Fruit fly (Drosophila melanogaster) whole organism, embryonic: ENCODE measurements around the gene CG1494.

Experiments used
- Atf6 ChIP-seq: fragments of 200-800 bp; sonication (Bioruptor generic); IDR thresholded peaks from 2 replicates; pipeline ENCODE4 v1.3.6; 2022; ENCODE audit warnings: missing biosample characterization, missing genetic modification characterization
- B-H2 ChIP-seq: fragments of 200-800 bp; sonication (Bioruptor generic); optimal IDR thresholded peaks from 2 replicates; lab custom pipeline; 2018; ENCODE audit warnings: missing biosample characterization, mild to moderate bottlenecking, missing genetic modification characterization
- Bteb2 ChIP-seq: fragments of 200-800 bp; sonication (Bioruptor generic); optimal IDR thresholded peaks from 2 replicates; lab custom pipeline; 2016; ENCODE audit warnings: missing biosample characterization, missing genetic modification characterization
- CG10147 ChIP-seq: fragments of 200-800 bp; sonication (Bioruptor generic); optimal IDR thresholded peaks from 2 replicates; lab custom pipeline; 2019; ENCODE audit warnings: missing biosample characterization, mild to moderate bottlenecking, missing genetic modification characterization, moderate library complexity
- CG10565 ChIP-seq: fragments of 200-800 bp; sonication (Bioruptor generic); optimal IDR thresholded peaks from 3 replicates; lab custom pipeline; 2016; ENCODE audit warnings: missing biosample characterization, mild to moderate bottlenecking, missing genetic modification characterization
- CG13296 ChIP-seq: fragments of 200-800 bp; sonication (Bioruptor generic); optimal IDR thresholded peaks from 3 replicates; lab custom pipeline; 2018; ENCODE audit warnings: missing biosample characterization, mild to moderate bottlenecking, missing genetic modification characterization
- CG13894 ChIP-seq: fragments of 200-800 bp; sonication (Bioruptor generic); optimal IDR thresholded peaks from 3 replicates; lab custom pipeline; 2018; ENCODE audit warnings: missing biosample characterization, mild to moderate bottlenecking, missing genetic modification characterization, moderate library complexity
- CG15073 ChIP-seq: fragments of 200-800 bp; sonication (Bioruptor generic); optimal IDR thresholded peaks from 2 replicates; lab custom pipeline; 2016; ENCODE audit warnings: missing biosample characterization, missing genetic modification characterization
- CG15479 ChIP-seq: fragments of 200-800 bp; sonication (Bioruptor generic); optimal IDR thresholded peaks from 3 replicates; lab custom pipeline; 2019; ENCODE audit warnings: missing biosample characterization, mild to moderate bottlenecking, missing genetic modification characterization, moderate library complexity
- CG17328 ChIP-seq: fragments of 200-800 bp; sonication (Bioruptor generic); IDR thresholded peaks from 2 replicates; pipeline ENCODE4 v1.3.6; 2022; ENCODE audit warnings: missing biosample characterization, missing genetic modification characterization
- CG18262 ChIP-seq: fragments of 200-800 bp; optimal IDR thresholded peaks from 3 replicates; lab custom pipeline; 2019; ENCODE audit warnings: missing biosample characterization, mild to moderate bottlenecking, missing genetic modification characterization, moderate library complexity
- CG6854 ChIP-seq: fragments of 200-800 bp; sonication (Bioruptor generic); optimal IDR thresholded peaks from 3 replicates; lab custom pipeline; 2017; ENCODE audit warnings: missing biosample characterization, mild to moderate bottlenecking, missing genetic modification characterization
- CG7963 ChIP-seq: fragments of 200-800 bp; sonication (Bioruptor generic); IDR thresholded peaks from 3 replicates; pipeline ENCODE4 v1.3.6; 2022; ENCODE audit warnings: missing biosample characterization, missing genetic modification characterization; ENCODE audit not compliant: partially characterized antibody
- CG9932 ChIP-seq: fragments of 200-800 bp; sonication (Bioruptor generic); IDR thresholded peaks from 2 replicates; pipeline ENCODE4 v1.3.6; 2022; ENCODE audit warnings: missing biosample characterization, missing genetic modification characterization
- CHES-1-like ChIP-seq: fragments of 200-800 bp; sonication (Bioruptor generic); optimal IDR thresholded peaks from 2 replicates; lab custom pipeline; 2016; ENCODE audit warnings: missing biosample characterization, missing genetic modification characterization
- CTCF ChIP-seq: fragments of 200-800 bp; sonication (Bioruptor generic); optimal IDR thresholded peaks from 2 replicates; lab custom pipeline; 2017; ENCODE audit warnings: missing biosample characterization, mild to moderate bottlenecking, missing genetic modification characterization, moderate library complexity
- Chrac-16 ChIP-seq: fragments of 200-800 bp; sonication (Bioruptor generic); optimal IDR thresholded peaks from 3 replicates; lab custom pipeline; 2016; ENCODE audit warnings: missing biosample characterization, missing genetic modification characterization
- D ChIP-seq, 2 experiments: fragments of 200-800 bp in 1 of 2; fragments of >200 bp in 1 of 2; sonication (Bioruptor generic) in 1 of 2; optimal IDR thresholded peaks; 2 replicates in 1 of 2; 3 replicates in 1 of 2; lab custom pipeline; 2017; ENCODE audit warnings: mild to moderate bottlenecking in 1 of 2, missing biosample characterization in 1 of 2, missing genetic modification characterization in 1 of 2, missing genetic modification reagents in 1 of 2
- Deaf1 ChIP-seq: fragments of 200-800 bp; optimal IDR thresholded peaks from 3 replicates; lab custom pipeline; 2019; ENCODE audit warnings: missing biosample characterization, mild to moderate bottlenecking, missing genetic modification characterization, moderate library complexity
- Dip3 ChIP-seq: fragments of 200-800 bp; sonication (Bioruptor generic); optimal IDR thresholded peaks from 3 replicates; lab custom pipeline; 2016; ENCODE audit warnings: missing biosample characterization, missing genetic modification characterization
- Drgx ChIP-seq: fragments of 200-800 bp; sonication (Bioruptor generic); IDR thresholded peaks from 2 replicates; pipeline ENCODE4 v1.3.6; 2022; ENCODE audit warnings: missing biosample characterization, missing genetic modification characterization
- H2.0 ChIP-seq: fragments of 200-800 bp; sonication (Bioruptor generic); IDR thresholded peaks from 2 replicates; pipeline ENCODE4 v1.3.6; 2022; ENCODE audit warnings: missing biosample characterization, missing genetic modification characterization
- HLH3B ChIP-seq: fragments of 200-800 bp; sonication (Bioruptor generic); IDR thresholded peaks from 2 replicates; pipeline ENCODE4 v1.3.6; 2022; ENCODE audit warnings: missing biosample characterization, missing genetic modification characterization
- HmgD ChIP-seq: fragments of 200-800 bp; sonication (Bioruptor generic); optimal IDR thresholded peaks from 3 replicates; lab custom pipeline; 2016; ENCODE audit warnings: missing biosample characterization, missing genetic modification characterization
- Hr51 ChIP-seq, 2 experiments: fragments of 200-800 bp; sonication (Bioruptor generic); optimal IDR thresholded peaks; 2 replicates in 1 of 2; 3 replicates in 1 of 2; lab custom pipeline; 2016 to 2018; ENCODE audit warnings: missing biosample characterization in 2 of 2, missing genetic modification characterization in 2 of 2, mild to moderate bottlenecking in 1 of 2, moderate library complexity in 1 of 2
- Jarid2 ChIP-seq: fragments of 200-800 bp; sonication (Bioruptor generic); optimal IDR thresholded peaks from 3 replicates; lab custom pipeline; 2017; ENCODE audit warnings: mild to moderate bottlenecking, missing biosample characterization, missing genetic modification reagents, missing genetic modification characterization
- Lim3 ChIP-seq: fragments of 200-800 bp; sonication (Bioruptor generic); IDR thresholded peaks from 2 replicates; pipeline ENCODE4 v1.3.6; 2022; ENCODE audit warnings: missing biosample characterization, missing genetic modification characterization
- MESR4 ChIP-seq: fragments of 200-800 bp; sonication (Bioruptor generic); optimal IDR thresholded peaks from 2 replicates; lab custom pipeline; 2018; ENCODE audit warnings: missing biosample characterization, mild to moderate bottlenecking, missing genetic modification characterization, moderate library complexity
- Meics ChIP-seq: fragments of 200-800 bp; sonication (Bioruptor generic); optimal IDR thresholded peaks from 2 replicates; lab custom pipeline; 2017; ENCODE audit warnings: missing biosample characterization, mild to moderate bottlenecking, missing genetic modification characterization
- Rfx ChIP-seq: fragments of 200-800 bp; sonication (Bioruptor generic); IDR thresholded peaks from 2 replicates; pipeline ENCODE4 v1.3.6; 2022; ENCODE audit warnings: missing biosample characterization, missing genetic modification characterization
- Spps ChIP-seq: fragments of 200-800 bp; sonication (Bioruptor generic); optimal IDR thresholded peaks from 2 replicates; lab custom pipeline; 2018; ENCODE audit warnings: missing biosample characterization, mild to moderate bottlenecking, missing genetic modification characterization
- Sry-δ ChIP-seq: fragments of 200-800 bp; sonication (Bioruptor generic); optimal IDR thresholded peaks from 2 replicates; lab custom pipeline; 2016; ENCODE audit warnings: missing biosample characterization, missing genetic modification characterization
- Ssrp ChIP-seq: fragments of 200-800 bp; sonication (Bioruptor generic); optimal IDR thresholded peaks from 2 replicates; lab custom pipeline; 2018; ENCODE audit warnings: missing biosample characterization, mild to moderate bottlenecking, missing genetic modification characterization, moderate library complexity
- Stat92E ChIP-seq, 3 experiments: fragments of >200 bp in 2 of 3; fragments of 200-800 bp in 1 of 3; sonication (Bioruptor generic) in 1 of 3; optimal IDR thresholded peaks; 2 replicates each; lab custom pipeline; 2017 to 2019; ENCODE audit warnings: missing biosample characterization in 3 of 3, missing genetic modification characterization in 3 of 3, mild to moderate bottlenecking in 1 of 3, moderate library complexity in 1 of 3
- YL-1 ChIP-seq: fragments of 200-800 bp; sonication (Bioruptor generic); optimal IDR thresholded peaks from 3 replicates; lab custom pipeline; 2017; ENCODE audit warnings: missing biosample characterization, mild to moderate bottlenecking, missing genetic modification characterization
- ap ChIP-seq: fragments of 200-800 bp; sonication (Bioruptor generic); IDR thresholded peaks from 2 replicates; pipeline ENCODE4 v1.3.6; 2022; ENCODE audit warnings: missing biosample characterization, missing genetic modification characterization
- crp ChIP-seq, 2 experiments: fragments of 200-800 bp; sonication (Bioruptor generic); optimal IDR thresholded peaks; 2 replicates in 1 of 2; 3 replicates in 1 of 2; lab custom pipeline; 2017; ENCODE audit warnings: missing biosample characterization in 2 of 2, missing genetic modification characterization in 2 of 2, mild to moderate bottlenecking in 1 of 2, moderate library complexity in 1 of 2
- cwo ChIP-seq: fragments of 200-800 bp; sonication (Bioruptor generic); optimal IDR thresholded peaks from 3 replicates; lab custom pipeline; 2017; ENCODE audit warnings: missing biosample characterization, missing genetic modification characterization, mild to moderate bottlenecking, moderate library complexity, missing genetic modification reagents
- dysf ChIP-seq: fragments of 200-800 bp; sonication (Bioruptor generic); IDR thresholded peaks from 3 replicates; pipeline ENCODE4 v1.3.6; 2022; ENCODE audit warnings: missing biosample characterization, missing genetic modification characterization
- eve ChIP-seq, 2 experiments: fragments of >200 bp; optimal IDR thresholded peaks; 2 replicates each; lab custom pipeline; 2017; ENCODE audit warnings: missing biosample characterization in 2 of 2, missing genetic modification characterization in 2 of 2
- gce ChIP-seq: fragments of 200-800 bp; sonication (Bioruptor generic); IDR thresholded peaks from 3 replicates; pipeline ENCODE4 v1.3.6; 2022; ENCODE audit warnings: missing biosample characterization, missing genetic modification characterization
- gcm ChIP-seq: fragments of 200-800 bp; sonication (Bioruptor generic); optimal IDR thresholded peaks from 2 replicates; lab custom pipeline; 2019; ENCODE audit warnings: missing biosample characterization, mild to moderate bottlenecking, missing genetic modification characterization, moderate library complexity
- kah ChIP-seq: fragments of 200-800 bp; sonication (Bioruptor generic); optimal IDR thresholded peaks from 2 replicates; lab custom pipeline; 2018; ENCODE audit warnings: missing biosample characterization, mild to moderate bottlenecking, missing genetic modification characterization
- otp ChIP-seq: fragments of 200-800 bp; sonication (Bioruptor generic); IDR thresholded peaks from 3 replicates; pipeline ENCODE4, ENCODE4 v1.3.6; 2022; ENCODE audit warnings: missing biosample characterization, missing genetic modification characterization
- ranshi ChIP-seq: fragments of 200-800 bp; sonication (Bioruptor generic); IDR thresholded peaks from 2 replicates; pipeline ENCODE4 v1.3.6; 2022; ENCODE audit warnings: missing biosample characterization, missing genetic modification characterization
- tap ChIP-seq: fragments of 200-800 bp; optimal IDR thresholded peaks from 3 replicates; lab custom pipeline; 2019; ENCODE audit warnings: missing biosample characterization, mild to moderate bottlenecking, missing genetic modification characterization, moderate library complexity
- tna ChIP-seq: fragments of 200-800 bp; sonication (Bioruptor generic); IDR thresholded peaks from 2 replicates; pipeline ENCODE4 v1.3.6; 2022; ENCODE audit warnings: missing biosample characterization, missing genetic modification characterization; ENCODE audit not compliant: partially characterized antibody
- trem ChIP-seq: fragments of 200-800 bp; optimal IDR thresholded peaks from 3 replicates; lab custom pipeline; 2019; ENCODE audit warnings: missing biosample characterization, mild to moderate bottlenecking, missing genetic modification characterization, moderate library complexity
- vnd ChIP-seq: fragments of 200-800 bp; sonication (Bioruptor generic); IDR thresholded peaks from 3 replicates; pipeline ENCODE4 v1.3.6; 2022; ENCODE audit warnings: missing biosample characterization, missing genetic modification characterization; ENCODE audit not compliant: partially characterized antibody
- zen2 ChIP-seq: fragments of 200-800 bp; sonication (Bioruptor generic); IDR thresholded peaks from 3 replicates; pipeline ENCODE4 v1.3.6; 2022; ENCODE audit warnings: missing biosample characterization, missing genetic modification characterization; ENCODE audit not compliant: partially characterized antibody

CG1494 gene

DNA sequence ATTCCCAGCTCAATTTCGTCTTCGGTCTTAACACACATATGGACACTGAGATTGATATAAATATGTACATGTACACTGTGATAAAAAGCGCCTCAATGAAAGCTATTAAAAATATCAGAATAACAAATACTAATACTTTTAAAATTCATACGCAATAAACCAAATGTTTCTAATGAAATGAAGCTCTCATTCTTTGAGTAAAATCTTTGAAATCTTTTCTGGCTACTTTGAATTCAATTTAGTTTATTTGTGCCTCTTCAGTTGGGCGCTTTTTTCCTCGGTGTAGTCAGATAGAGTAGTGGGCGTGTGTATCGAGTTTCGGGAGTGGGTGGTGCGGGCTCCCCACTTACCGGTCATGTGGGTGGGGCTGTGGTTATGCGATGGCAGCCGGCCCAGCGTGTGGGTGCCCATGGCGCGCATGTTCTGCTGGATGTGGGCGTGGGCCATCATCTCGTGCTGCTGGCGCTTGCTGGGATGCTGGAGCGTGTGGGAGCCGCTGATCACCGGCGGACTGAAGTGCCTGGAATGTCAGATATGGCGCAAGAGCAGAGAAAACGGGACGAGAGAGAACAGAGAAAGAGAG is 49.5 kb downstream of the CG1494 start (continued):
- no peak for TF ChIP-seq Spps (tag; lab: Kevin White, UChicago)
- TF ChIP-seq CG18262 (tag; lab: Kevin White, UChicago), result peak; percentile 41
- TF ChIP-seq CG10565 (GFP tag; lab: Kevin White, UChicago), result no peak
- no peak for TF ChIP-seq CTCF (GFP tag; lab: Kevin White, UChicago)
- no peak for TF ChIP-seq YL-1
- TF ChIP-seq trem (tag; lab: Kevin White, UChicago), result no peak
- TF ChIP-seq kah (GFP tag; lab: Kevin White, UChicago), result no peak
- TF ChIP-seq crp (GFP tag; optimal IDR thresholded peaks at IDR 0.05; lab: Kevin White, UChicago), result no peak
- TF ChIP-seq cwo, result peak; percentile 17
- TF ChIP-seq CG13296 (GFP tag; lab: Kevin White, UChicago), result no peak
- no peak for TF ChIP-seq CG17328 (GFP tag; lab: Robert Waterston, UW)
- no peak for TF ChIP-seq D (optimal IDR thresholded peaks at IDR 0.05; lab: Kevin White, UChicago)
- TF ChIP-seq D (GFP tag; optimal IDR thresholded peaks at IDR 0.05; lab: Kevin White, UChicago), result no peak
- no peak for TF ChIP-seq Stat92E (GFP tag; optimal IDR thresholded peaks at IDR 0.05; lab: Kevin White, UChicago)
- no peak for TF ChIP-seq H2.0 (GFP tag; lab: Robert Waterston, UW)
- no peak for TF ChIP-seq vnd (GFP tag; lab: Robert Waterston, UW)
- TF ChIP-seq CG10147 (GFP tag; lab: Kevin White, UChicago), result no peak
- no peak for TF ChIP-seq gcm
- TF ChIP-seq CG15479 (GFP tag; lab: Kevin White, UChicago), result no peak
- no peak for TF ChIP-seq ap
- TF ChIP-seq gce (GFP tag; lab: Robert Waterston, UW), result no peak
- no peak for TF ChIP-seq HmgD (GFP tag; lab: Kevin White, UChicago)
- TF ChIP-seq CG7963 (GFP tag; lab: Robert Waterston, UW), result no peak
- no peak for TF ChIP-seq eve (GFP tag; optimal IDR thresholded peaks at IDR 0.05; lab: Kevin White, UChicago)
- no peak for TF ChIP-seq Lim3 (GFP tag; lab: Robert Waterston, UW)
- TF ChIP-seq tap, result no peak
- no peak for TF ChIP-seq CG9932 (GFP tag; lab: Robert Waterston, UW)
- no peak for TF ChIP-seq B-H2 (GFP tag; lab: Kevin White, UChicago)
- no peak for TF ChIP-seq Hr51 (GFP tag; optimal IDR thresholded peaks at IDR 0.05; lab: Kevin White, UChicago)
- no peak for TF ChIP-seq CG13894 (tag; lab: Kevin White, UChicago)
- no peak for TF ChIP-seq tna (GFP tag; lab: Robert Waterston, UW)
- no peak for TF ChIP-seq MESR4 (GFP tag; lab: Kevin White, UChicago)
- no peak for TF ChIP-seq CG15073 (GFP tag; lab: Kevin White, UChicago)
- TF ChIP-seq Dip3 (GFP tag; lab: Kevin White, UChicago), result no peak
- TF ChIP-seq Jarid2 (GFP tag; lab: Kevin White, UChicago), result no peak
- TF ChIP-seq otp, result no peak
- no peak for TF ChIP-seq dysf (GFP tag; lab: Robert Waterston, UW)
- no peak for TF ChIP-seq Atf6 (GFP tag; lab: Robert Waterston, UW)
- TF ChIP-seq CG6854, result no peak
- TF ChIP-seq Chrac-16 (GFP tag; lab: Kevin White, UChicago), result no peak
- TF ChIP-seq zen2 (GFP tag; lab: Robert Waterston, UW), result no peak
- TF ChIP-seq Meics (GFP tag; lab: Kevin White, UChicago), result peak; percentile 24
- 0 out of 2 replicates have a peak, but pooled peaks have one; percentile 7 for TF ChIP-seq Rfx (GFP tag; lab: Robert Waterston, UW)
- no peak for TF ChIP-seq Bteb2 (GFP tag; lab: Kevin White, UChicago)
- TF ChIP-seq Sry-δ (GFP tag; lab: Kevin White, UChicago), result no peak
- no peak for TF ChIP-seq ranshi
- TF ChIP-seq Deaf1, result no peak
- no peak for TF ChIP-seq CHES-1-like (GFP tag; lab: Kevin White, UChicago)
- no peak for TF ChIP-seq Drgx (GFP tag; lab: Robert Waterston, UW)
- peak; percentile 13 for TF ChIP-seq Ssrp (tag; lab: Kevin White, UChicago)
- peak; percentile 29; the same call in 1 of the 2 replicates for TF ChIP-seq HLH3B
